Worm (Caenorhabditis elegans) whole organism, young adult: Measurements from ENCODE around the gene madf-1.

Source experiments
- B0019.2 ChIP-seq: fragments of 200-800 bp; sonication (Bioruptor generic); conservative IDR thresholded peaks from 2 replicates; pipeline ENCODE4 v1.3.6; 2022; ENCODE audit warnings: missing genetic modification reagents, missing genetic modification characterization, missing compliant biosample characterization
- C17E4.6 ChIP-seq: fragments of 200-800 bp; sonication (Bioruptor generic); IDR thresholded peaks from 2 replicates; pipeline ENCODE4 v1.3.6; 2022; ENCODE audit warnings: missing genetic modification reagents, missing genetic modification characterization, missing compliant biosample characterization
- F52B5.7 ChIP-seq: sonication (generic microtip); optimal IDR thresholded peaks from 2 replicates; lab custom pipeline; 2016; ENCODE audit warnings: mild to moderate bottlenecking, missing genetic modification characterization, missing compliant biosample characterization
- F55B11.4 ChIP-seq: sonication (generic microtip); optimal IDR thresholded peaks from 2 replicates; lab custom pipeline; 2016; ENCODE audit warnings: missing compliant biosample characterization, missing genetic modification characterization, borderline replicate concordance; ENCODE audit not compliant: insufficient read depth
- F57C9.4 ChIP-seq: sonication (generic microtip); optimal IDR thresholded peaks from 2 replicates; lab custom pipeline; 2017; ENCODE audit warnings: mild to moderate bottlenecking, missing genetic modification characterization, missing compliant biosample characterization
- K11D2.4 ChIP-seq: fragments of 200-800 bp; sonication (Bioruptor generic); IDR thresholded peaks from 2 replicates; pipeline ENCODE4 v1.3.6; 2022; ENCODE audit warnings: missing genetic modification reagents, missing genetic modification characterization, missing compliant biosample characterization
- K12H6.12 ChIP-seq: fragments of 200-800 bp; sonication (Bioruptor generic); optimal IDR thresholded peaks from 2 replicates; lab custom pipeline; 2018; ENCODE audit warnings: mild to moderate bottlenecking, missing genetic modification characterization, missing compliant biosample characterization
- T26A5.8 ChIP-seq: sonication (generic microtip); optimal IDR thresholded peaks from 2 replicates; lab custom pipeline; 2016; ENCODE audit warnings: missing genetic modification characterization, missing compliant biosample characterization
- Y53G8AR.9 ChIP-seq: fragments of 200-800 bp; sonication (Bioruptor generic); conservative IDR thresholded peaks from 2 replicates; pipeline ENCODE4 v1.3.6; 2022; ENCODE audit warnings: missing genetic modification reagents, missing genetic modification characterization, missing compliant biosample characterization
- Y79H2A.3 ChIP-seq: fragments of 200-800 bp; sonication (Bioruptor generic); conservative IDR thresholded peaks from 2 replicates; pipeline ENCODE4 v1.3.6; 2022; ENCODE audit warnings: missing genetic modification reagents, missing genetic modification characterization, missing compliant biosample characterization
- Y95B8A.8 ChIP-seq: fragments of 200-800 bp; sonication (Bioruptor generic); IDR thresholded peaks from 2 replicates; pipeline ENCODE4 v1.3.6; 2022; ENCODE audit warnings: missing genetic modification reagents, missing genetic modification characterization, missing compliant biosample characterization
- ZK185.1 ChIP-seq: sonication (generic microtip); optimal IDR thresholded peaks from 2 replicates; lab custom pipeline; 2016; ENCODE audit warnings: mild to moderate bottlenecking, missing genetic modification characterization, missing compliant biosample characterization; ENCODE audit not compliant: poor library complexity, severe bottlenecking
- akir-1 ChIP-seq: fragments of 200-800 bp; sonication (Bioruptor generic); optimal IDR thresholded peaks from 2 replicates; lab custom pipeline; 2018; ENCODE audit warnings: mild to moderate bottlenecking, missing genetic modification characterization, moderate library complexity, missing compliant biosample characterization
- atf-7 ChIP-seq: sonication (generic microtip); optimal IDR thresholded peaks from 2 replicates; lab custom pipeline; 2017; ENCODE audit warnings: mild to moderate bottlenecking, missing genetic modification characterization, missing compliant biosample characterization
- athp-1 ChIP-seq: sonication (generic microtip); optimal IDR thresholded peaks from 2 replicates; lab custom pipeline; 2017; ENCODE audit warnings: mild to moderate bottlenecking, missing genetic modification characterization, missing compliant biosample characterization
- bed-1 ChIP-seq: fragments of 200-800 bp; sonication (Bioruptor generic); IDR thresholded peaks from 2 replicates; pipeline ENCODE4 v1.3.6; 2022; ENCODE audit warnings: missing genetic modification reagents, missing genetic modification characterization, missing compliant biosample characterization
- cebp-1 ChIP-seq, 2 experiments: fragments of 200-800 bp in 1 of 2; sonication (Bioruptor generic) in 1 of 2; sonication (generic microtip) in 1 of 2; IDR thresholded peaks in 1 of 2; optimal IDR thresholded peaks in 1 of 2; 2 replicates each; pipeline versions ENCODE4 v1.3.6 to Lab custom; 2017 to 2022; ENCODE audit warnings: missing compliant biosample characterization in 2 of 2, missing genetic modification characterization in 2 of 2, mild to moderate bottlenecking in 1 of 2, missing genetic modification reagents in 1 of 2, moderate library complexity in 1 of 2
- ceh-100 ChIP-seq: fragments of 200-800 bp; sonication (Bioruptor generic); IDR thresholded peaks from 2 replicates; pipeline ENCODE4 v1.3.6; 2022; ENCODE audit warnings: missing genetic modification reagents, missing genetic modification characterization, missing compliant biosample characterization
- ceh-40 ChIP-seq: fragments of 200-800 bp; sonication (Bioruptor generic); IDR thresholded peaks from 2 replicates; pipeline ENCODE4 v1.3.6; 2022; ENCODE audit warnings: missing genetic modification characterization, missing compliant biosample characterization
- ceh-79 ChIP-seq: sonication (generic microtip); optimal IDR thresholded peaks from 2 replicates; lab custom pipeline; 2017; ENCODE audit warnings: mild to moderate bottlenecking, missing genetic modification characterization, missing compliant biosample characterization
- chd-7 ChIP-seq: sonication (generic microtip); optimal IDR thresholded peaks from 2 replicates; lab custom pipeline; 2016; ENCODE audit warnings: mild to moderate bottlenecking, missing genetic modification characterization, moderate library complexity, missing compliant biosample characterization
- die-1 ChIP-seq: sonication (generic microtip); optimal IDR thresholded peaks from 2 replicates; lab custom pipeline; 2016; ENCODE audit warnings: missing genotype, mild to moderate bottlenecking, missing genetic modification characterization, missing compliant biosample characterization
- dox-1 ChIP-seq: fragments of 200-800 bp; sonication (Bioruptor generic); IDR thresholded peaks from 2 replicates; pipeline ENCODE4 v1.3.6; 2022; ENCODE audit warnings: missing genetic modification reagents, missing genetic modification characterization, missing compliant biosample characterization
- dpff-1 ChIP-seq: sonication (generic microtip); optimal IDR thresholded peaks from 2 replicates; lab custom pipeline; 2017; ENCODE audit warnings: mild to moderate bottlenecking, missing genetic modification characterization, missing compliant biosample characterization
- dpl-1 ChIP-seq: fragments of 150-350 bp; optimal IDR thresholded peaks from 2 replicates; lab custom pipeline; 2014; ENCODE audit warnings: missing biosample characterization, missing genetic modification reagents, missing genetic modification characterization
- efl-1 ChIP-seq: fragments of 150-350 bp; optimal IDR thresholded peaks from 2 replicates; lab custom pipeline; 2014; ENCODE audit warnings: missing biosample characterization, missing genetic modification reagents, missing genetic modification characterization
- egl-18 ChIP-seq: fragments of 200-800 bp; sonication (Bioruptor generic); IDR thresholded peaks from 2 replicates; pipeline ENCODE4 v1.3.6; 2022; ENCODE audit warnings: missing genetic modification reagents, missing genetic modification characterization, missing compliant biosample characterization
- ekl-4 ChIP-seq: fragments of 200-800 bp; sonication (Bioruptor generic); IDR thresholded peaks from 2 replicates; pipeline ENCODE4 v1.3.6; 2022; ENCODE audit warnings: missing genetic modification reagents, missing genetic modification characterization, missing compliant biosample characterization
- ets-4 ChIP-seq: fragments of 200-800 bp; sonication (Bioruptor generic); optimal IDR thresholded peaks from 2 replicates; lab custom pipeline; 2018; ENCODE audit warnings: mild to moderate bottlenecking, missing genetic modification characterization, missing compliant biosample characterization
- fkh-3 ChIP-seq: sonication (generic microtip); optimal IDR thresholded peaks from 2 replicates; lab custom pipeline; 2016; ENCODE audit warnings: mild to moderate bottlenecking, missing genetic modification characterization, missing compliant biosample characterization
- hlh-12 ChIP-seq: sonication (generic microtip); optimal IDR thresholded peaks from 2 replicates; lab custom pipeline; 2016; ENCODE audit warnings: missing genetic modification characterization, missing compliant biosample characterization
- hmg-1.2 ChIP-seq: fragments of 200-800 bp; sonication (Bioruptor generic); IDR thresholded peaks from 2 replicates; pipeline ENCODE4 v1.3.6; 2022; ENCODE audit warnings: missing genetic modification reagents, missing genetic modification characterization, missing compliant biosample characterization
- lin-26 ChIP-seq: fragments of 200-800 bp; sonication (Bioruptor generic); IDR thresholded peaks from 2 replicates; pipeline ENCODE4 v1.3.6; 2022; ENCODE audit warnings: missing genetic modification reagents, missing genetic modification characterization, missing compliant biosample characterization
- lin-35 ChIP-seq, 3 experiments: fragments of 150-350 bp in 2 of 3; sonication (generic microtip) in 1 of 3; optimal IDR thresholded peaks; 2 replicates each; lab custom pipeline; 2014 to 2018; ENCODE audit warnings: missing biosample characterization in 3 of 3, missing genetic modification characterization in 3 of 3, missing genetic modification reagents in 3 of 3
- lin-54 ChIP-seq: fragments of 200-800 bp; sonication (Bioruptor generic); optimal IDR thresholded peaks from 2 replicates; lab custom pipeline; 2018; ENCODE audit warnings: mild to moderate bottlenecking, missing genetic modification characterization, missing compliant biosample characterization
- lsl-1 ChIP-seq: fragments of 200-800 bp; sonication (Bioruptor generic); optimal IDR thresholded peaks from 2 replicates; lab custom pipeline; 2018; ENCODE audit warnings: mild to moderate bottlenecking, missing genetic modification characterization, moderate library complexity, missing compliant biosample characterization
- madf-6 ChIP-seq: fragments of 200-800 bp; sonication (Bioruptor generic); IDR thresholded peaks from 2 replicates; pipeline ENCODE4 v1.3.6; 2022; ENCODE audit warnings: missing genetic modification reagents, missing genetic modification characterization, missing compliant biosample characterization
- mcd-1 ChIP-seq: fragments of 200-800 bp; sonication (Bioruptor generic); IDR thresholded peaks from 2 replicates; pipeline ENCODE4 v1.3.6; 2022; ENCODE audit warnings: missing genetic modification reagents, missing genetic modification characterization, missing compliant biosample characterization
- mxl-1 ChIP-seq: sonication (generic microtip); optimal IDR thresholded peaks from 2 replicates; lab custom pipeline; 2016; ENCODE audit warnings: missing genetic modification characterization, missing compliant biosample characterization
- nfya-1 ChIP-seq: sonication (generic microtip); optimal IDR thresholded peaks from 2 replicates; lab custom pipeline; 2017; ENCODE audit warnings: antibody characterized with exemption, missing compliant biosample characterization, missing genetic modification characterization, borderline replicate concordance; ENCODE audit not compliant: insufficient read depth
- nfyb-1 ChIP-seq: fragments of 200-800 bp; sonication (Bioruptor generic); IDR thresholded peaks from 2 replicates; pipeline ENCODE4 v1.3.6; 2022; ENCODE audit warnings: missing genetic modification reagents, missing genetic modification characterization, missing compliant biosample characterization
- nhr-80 ChIP-seq: sonication (generic microtip); optimal IDR thresholded peaks from 2 replicates; lab custom pipeline; 2016; ENCODE audit warnings: missing genetic modification characterization, missing compliant biosample characterization
- nhr-90 ChIP-seq: sonication (generic microtip); optimal IDR thresholded peaks from 2 replicates; lab custom pipeline; 2016; ENCODE audit warnings: missing genotype, mild to moderate bottlenecking, missing genetic modification characterization, missing compliant biosample characterization
- repo-1 ChIP-seq: sonication (generic microtip); optimal IDR thresholded peaks from 2 replicates; lab custom pipeline; 2017; ENCODE audit warnings: mild to moderate bottlenecking, missing genetic modification characterization, missing compliant biosample characterization
- sptf-2 ChIP-seq: fragments of 200-800 bp; sonication (Bioruptor generic); optimal IDR thresholded peaks from 2 replicates; lab custom pipeline; 2018; ENCODE audit warnings: mild to moderate bottlenecking, missing genetic modification characterization, missing compliant biosample characterization
- tbx-9 ChIP-seq: sonication (generic microtip); optimal IDR thresholded peaks from 2 replicates; lab custom pipeline; 2016; ENCODE audit warnings: borderline replicate concordance, missing genetic modification characterization, inconsistent platforms, missing compliant biosample characterization
- xnd-1 ChIP-seq: sonication (generic microtip); optimal IDR thresholded peaks from 2 replicates; lab custom pipeline; 2016; ENCODE audit warnings: missing genotype, missing genetic modification reagents, missing genetic modification characterization, missing compliant biosample characterization
- zim-3 ChIP-seq: sonication (generic microtip); optimal IDR thresholded peaks from 2 replicates; lab custom pipeline; 2017; ENCODE audit warnings: mild to moderate bottlenecking, missing genetic modification characterization, moderate library complexity, missing compliant biosample characterization
- ztf-26 ChIP-seq: sonication (generic microtip); optimal IDR thresholded peaks from 2 replicates; lab custom pipeline; 2017; ENCODE audit warnings: missing genetic modification characterization, missing compliant biosample characterization
- ztf-3 ChIP-seq: fragments of 200-800 bp; sonication (Bioruptor generic); optimal IDR thresholded peaks from 2 replicates; lab custom pipeline; 2018; ENCODE audit warnings: mild to moderate bottlenecking, missing genetic modification characterization, missing compliant biosample characterization

The madf-1 gene

DNA sequence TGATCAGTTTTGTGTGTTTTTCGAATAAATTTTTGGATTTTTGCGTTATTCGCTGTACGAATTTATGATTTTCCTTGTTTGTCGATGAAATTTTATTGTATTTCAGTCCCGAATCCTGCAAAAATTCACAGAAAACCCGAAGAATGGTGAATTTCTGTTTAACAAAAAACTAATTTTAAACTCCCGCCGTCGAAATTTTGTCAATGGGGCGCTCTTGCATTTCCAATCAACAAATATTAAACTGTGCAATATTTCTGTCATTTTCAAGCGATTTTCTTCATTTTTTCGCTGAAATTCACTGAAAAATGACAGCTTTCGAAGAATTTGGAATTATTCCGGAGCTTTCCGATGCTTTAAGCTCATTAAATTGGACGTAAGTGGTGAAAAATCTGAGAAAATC lies 43.0 kb upstream of the madf-1 start, which contains the start of gene Y55F3BR.1:
TSS of gene Y55F3BR.1 (plus strand) at position 115 of the 400 bp plus-strand sequence.
- TF ChIP-seq bed-1 = no peak
- TF ChIP-seq nhr-80 = no peak
- TF ChIP-seq sptf-2 (GFP tag; lab: Kevin White, UChicago) = no peak
- TF ChIP-seq ekl-4 (GFP tag; lab: Robert Waterston, UW) = no peak
- no peak for TF ChIP-seq mxl-1 (tag; lab: Kevin White, UChicago)
- peak; percentile 90 for TF ChIP-seq efl-1 (GFP tag; lab: Kevin White, UChicago)
- TF ChIP-seq Y79H2A.3 (GFP tag; lab: Robert Waterston, UW) = no peak
- no peak for TF ChIP-seq ZK185.1
- TF ChIP-seq Y53G8AR.9 = no peak
- peak; percentile 60 for TF ChIP-seq lsl-1 (GFP tag; lab: Kevin White, UChicago)
- peak; percentile 27 to 92 (median 81) for TF ChIP-seq lin-35 (GFP tag; optimal IDR thresholded peaks at IDR 0.05; lab: Kevin White, UChicago)
- TF ChIP-seq K12H6.12 (tag; lab: Kevin White, UChicago) = no peak
- no peak for TF ChIP-seq F57C9.4 (tag; lab: Kevin White, UChicago)
- TF ChIP-seq mcd-1 (GFP tag; lab: Robert Waterston, UW) = peak; percentile 95
- no peak for TF ChIP-seq nhr-90 (tag; lab: Kevin White, UChicago)
- TF ChIP-seq ceh-40 = no peak
- TF ChIP-seq F52B5.7 (tag; lab: Kevin White, UChicago) = no peak
- TF ChIP-seq ceh-79 (tag; lab: Kevin White, UChicago) = no peak
- no peak for TF ChIP-seq lin-26 (GFP tag; lab: Robert Waterston, UW)
- no peak for TF ChIP-seq repo-1 (tag; lab: Kevin White, UChicago)
- no peak for TF ChIP-seq dpff-1 (tag; lab: Kevin White, UChicago)
- no peak for TF ChIP-seq fkh-3 (tag; lab: Kevin White, UChicago)
- no peak for TF ChIP-seq K11D2.4 (GFP tag; lab: Robert Waterston, UW)
- TF ChIP-seq hmg-1.2 (GFP tag; lab: Robert Waterston, UW) = no peak
- no peak for TF ChIP-seq C17E4.6 (GFP tag; lab: Robert Waterston, UW)
- no peak for TF ChIP-seq akir-1 (GFP tag; lab: Kevin White, UChicago)
- no peak for TF ChIP-seq xnd-1 (tag; lab: Kevin White, UChicago)
- TF ChIP-seq ztf-26 = no peak
- no peak for TF ChIP-seq B0019.2
- no peak for TF ChIP-seq die-1 (tag; lab: Kevin White, UChicago)
- no peak for TF ChIP-seq ceh-100 (GFP tag; lab: Robert Waterston, UW)
- TF ChIP-seq nfyb-1 (GFP tag; lab: Robert Waterston, UW) = no peak
- TF ChIP-seq madf-6 (GFP tag; lab: Robert Waterston, UW) = peak; percentile 27; the same call in 1 of the 2 replicates
- no peak for TF ChIP-seq egl-18 (GFP tag; lab: Robert Waterston, UW)
- no peak for TF ChIP-seq nfya-1 (tag; lab: Kevin White, UChicago)
- TF ChIP-seq Y95B8A.8 (GFP tag; lab: Robert Waterston, UW) = no peak
- no peak for TF ChIP-seq F55B11.4 (tag; lab: Kevin White, UChicago)
- TF ChIP-seq lin-54 (GFP tag; lab: Kevin White, UChicago) = peak; percentile 99
- TF ChIP-seq T26A5.8 = no peak
- TF ChIP-seq athp-1 (tag; lab: Kevin White, UChicago) = no peak
- no peak for TF ChIP-seq chd-7 (tag; lab: Kevin White, UChicago)
- TF ChIP-seq cebp-1 (GFP tag; IDR thresholded peaks at IDR 0.05; lab: Robert Waterston, UW) = no peak
- peak; percentile 6 for TF ChIP-seq cebp-1 (tag; optimal IDR thresholded peaks at IDR 0.05; lab: Kevin White, UChicago)
- TF ChIP-seq ztf-3 (GFP tag; lab: Kevin White, UChicago) = no peak
- no peak for TF ChIP-seq atf-7 (tag; lab: Kevin White, UChicago)
- TF ChIP-seq ets-4 (GFP tag; lab: Kevin White, UChicago) = no peak
- TF ChIP-seq hlh-12 (tag; lab: Kevin White, UChicago) = no peak
- TF ChIP-seq tbx-9 (tag; lab: Kevin White, UChicago) = no peak
- peak; percentile 81 for TF ChIP-seq dpl-1 (GFP tag; lab: Kevin White, UChicago)
- no peak for TF ChIP-seq dox-1 (GFP tag; lab: Robert Waterston, UW)
- no peak for TF ChIP-seq zim-3
